Fruit fly (Drosophila melanogaster) whole organism, embryonic: ENCODE data around the gene Nab2.

Experiments used
- ATbp ChIP-seq: fragments of 200-800 bp; sonication (Bioruptor generic); optimal IDR thresholded peaks from 2 replicates; lab custom pipeline; 2017; ENCODE audit warnings: missing biosample characterization, mild to moderate bottlenecking, missing genetic modification characterization, missing genetic modification reagents
- Atf3 ChIP-seq: fragments of 200-800 bp; sonication (Bioruptor generic); optimal IDR thresholded peaks from 3 replicates; lab custom pipeline; 2016; ENCODE audit warnings: missing biosample characterization, missing genetic modification characterization
- CG10209 ChIP-seq: fragments of 200-800 bp; sonication (Bioruptor generic); optimal IDR thresholded peaks from 3 replicates; lab custom pipeline; 2017; ENCODE audit warnings: missing biosample characterization, mild to moderate bottlenecking, missing genetic modification characterization, missing genetic modification reagents
- CG11695 ChIP-seq: fragments of 200-800 bp; sonication (Bioruptor generic); IDR thresholded peaks from 3 replicates; pipeline ENCODE4 v1.3.6; 2022; ENCODE audit warnings: missing biosample characterization, missing genetic modification characterization
- CG11696 ChIP-seq: fragments of 200-800 bp; sonication (Bioruptor generic); IDR thresholded peaks from 2 replicates; pipeline ENCODE4 v1.3.6; 2022; ENCODE audit warnings: missing biosample characterization, missing genetic modification characterization
- CG12769 ChIP-seq: fragments of 200-800 bp; sonication (Bioruptor generic); optimal IDR thresholded peaks from 2 replicates; lab custom pipeline; 2019; ENCODE audit warnings: missing biosample characterization, mild to moderate bottlenecking, missing genetic modification characterization, moderate library complexity
- CG13296 ChIP-seq: fragments of 200-800 bp; sonication (Bioruptor generic); optimal IDR thresholded peaks from 3 replicates; lab custom pipeline; 2018; ENCODE audit warnings: missing biosample characterization, mild to moderate bottlenecking, missing genetic modification characterization
- CG15269 ChIP-seq: fragments of 200-800 bp; sonication (Bioruptor generic); optimal IDR thresholded peaks from 2 replicates; lab custom pipeline; 2018; ENCODE audit warnings: missing biosample characterization, mild to moderate bottlenecking, missing genetic modification characterization, moderate library complexity
- CG1603 ChIP-seq: fragments of 200-800 bp; sonication (Bioruptor generic); optimal IDR thresholded peaks from 2 replicates; lab custom pipeline; 2019; ENCODE audit warnings: missing biosample characterization, mild to moderate bottlenecking, missing genetic modification characterization, moderate library complexity
- CG17802 ChIP-seq: fragments of 200-800 bp; sonication (Bioruptor generic); optimal IDR thresholded peaks from 2 replicates; lab custom pipeline; 2018; ENCODE audit warnings: missing biosample characterization, mild to moderate bottlenecking, missing genetic modification characterization, moderate library complexity
- CG2199 ChIP-seq: fragments of 200-800 bp; sonication (Bioruptor generic); IDR thresholded peaks from 3 replicates; pipeline ENCODE4 v1.3.6; 2022; ENCODE audit warnings: missing biosample characterization, missing genetic modification characterization
- CG2875 ChIP-seq: fragments of 200-800 bp; sonication (Bioruptor generic); optimal IDR thresholded peaks from 2 replicates; lab custom pipeline; 2017; ENCODE audit warnings: missing biosample characterization, mild to moderate bottlenecking, missing genetic modification characterization, missing genetic modification reagents
- CG33557 ChIP-seq: fragments of 200-800 bp; sonication (Bioruptor generic); optimal IDR thresholded peaks from 2 replicates; lab custom pipeline; 2019; ENCODE audit warnings: missing biosample characterization, mild to moderate bottlenecking, missing genetic modification characterization, moderate library complexity
- CG7963 ChIP-seq: fragments of 200-800 bp; sonication (Bioruptor generic); IDR thresholded peaks from 3 replicates; pipeline ENCODE4 v1.3.6; 2022; ENCODE audit warnings: missing biosample characterization, missing genetic modification characterization; ENCODE audit not compliant: partially characterized antibody
- CG8359 ChIP-seq: fragments of 200-800 bp; sonication (Bioruptor generic); optimal IDR thresholded peaks from 2 replicates; lab custom pipeline; 2017; ENCODE audit warnings: missing biosample characterization, mild to moderate bottlenecking, missing genetic modification characterization, borderline replicate concordance
- CG8478 ChIP-seq: fragments of >200 bp; optimal IDR thresholded peaks from 2 replicates; lab custom pipeline; 2018
- CG9797 ChIP-seq: fragments of 200-800 bp; sonication (Bioruptor generic); optimal IDR thresholded peaks from 3 replicates; lab custom pipeline; 2018; ENCODE audit warnings: missing biosample characterization, mild to moderate bottlenecking, missing genetic modification characterization
- CkIIα-i1 ChIP-seq: fragments of 200-800 bp; sonication (Bioruptor generic); IDR thresholded peaks from 2 replicates; pipeline ENCODE4 v1.3.6; 2022; ENCODE audit warnings: missing biosample characterization, missing genetic modification characterization
- D19A ChIP-seq: fragments of 200-800 bp; optimal IDR thresholded peaks from 3 replicates; lab custom pipeline; 2019; ENCODE audit warnings: missing biosample characterization, mild to moderate bottlenecking, missing genetic modification characterization, moderate library complexity
- GATAe ChIP-seq: fragments of 200-800 bp; sonication (Bioruptor generic); conservative IDR thresholded peaks from 2 replicates; pipeline ENCODE4 v1.3.6; 2022; ENCODE audit warnings: missing biosample characterization, missing genetic modification characterization
- Hr78 ChIP-seq, 2 experiments: fragments of 200-800 bp in 1 of 2; fragments of >200 bp in 1 of 2; sonication (Bioruptor generic) in 1 of 2; optimal IDR thresholded peaks; 2 replicates each; lab custom pipeline; 2017 to 2019; ENCODE audit warnings: missing biosample characterization in 2 of 2, missing genetic modification characterization in 2 of 2, mild to moderate bottlenecking in 1 of 2, moderate library complexity in 1 of 2
- Optix ChIP-seq: fragments of 200-800 bp; sonication (Bioruptor generic); IDR thresholded peaks from 3 replicates; pipeline ENCODE4 v1.3.6; 2022; ENCODE audit warnings: missing biosample characterization, missing genetic modification characterization
- ab ChIP-seq: fragments of 200-800 bp; sonication (Bioruptor generic); optimal IDR thresholded peaks from 2 replicates; lab custom pipeline; 2016; ENCODE audit warnings: missing biosample characterization, missing genetic modification characterization
- caup ChIP-seq: fragments of 200-800 bp; sonication (Bioruptor generic); optimal IDR thresholded peaks from 3 replicates; lab custom pipeline; 2017; ENCODE audit warnings: missing biosample characterization, mild to moderate bottlenecking, missing genetic modification characterization, moderate library complexity; ENCODE audit not compliant: severe bottlenecking
- chm ChIP-seq: fragments of 200-800 bp; sonication (Bioruptor generic); IDR thresholded peaks from 2 replicates; pipeline ENCODE4 v1.3.6; 2022; ENCODE audit warnings: missing biosample characterization, missing genetic modification characterization
- ci ChIP-seq: fragments of 200-800 bp; sonication (Bioruptor generic); IDR thresholded peaks from 3 replicates; pipeline ENCODE4 v1.3.6; 2022; ENCODE audit warnings: missing biosample characterization, missing genetic modification characterization
- crol ChIP-seq: fragments of 200-800 bp; sonication (Bioruptor generic); IDR thresholded peaks from 2 replicates; pipeline ENCODE4 v1.3.6; 2022; ENCODE audit warnings: missing biosample characterization, missing genetic modification characterization
- dmrt11E ChIP-seq: fragments of 200-800 bp; sonication (Bioruptor generic); optimal IDR thresholded peaks from 3 replicates; lab custom pipeline; 2018; ENCODE audit warnings: missing biosample characterization, mild to moderate bottlenecking, missing genetic modification characterization, moderate library complexity
- exex ChIP-seq: fragments of 200-800 bp; sonication (Bioruptor generic); optimal IDR thresholded peaks from 4 replicates; lab custom pipeline; 2018; ENCODE audit warnings: missing biosample characterization, mild to moderate bottlenecking, missing genetic modification characterization, moderate library complexity
- grn ChIP-seq: fragments of 200-800 bp; sonication (Bioruptor generic); optimal IDR thresholded peaks from 3 replicates; lab custom pipeline; 2017; ENCODE audit warnings: missing biosample characterization, missing genetic modification characterization
- kni ChIP-seq: fragments of 200-800 bp; sonication (Bioruptor generic); optimal IDR thresholded peaks from 3 replicates; lab custom pipeline; 2017; ENCODE audit warnings: mild to moderate bottlenecking, missing biosample characterization, missing genetic modification reagents, missing genetic modification characterization
- lab ChIP-seq: fragments of 200-800 bp; sonication (Bioruptor generic); optimal IDR thresholded peaks from 3 replicates; lab custom pipeline; 2017; ENCODE audit warnings: missing biosample characterization, missing genetic modification characterization, mild to moderate bottlenecking, moderate library complexity, missing genetic modification reagents
- mirr ChIP-seq: fragments of 200-800 bp; sonication (Bioruptor generic); optimal IDR thresholded peaks from 3 replicates; lab custom pipeline; 2018; ENCODE audit warnings: missing biosample characterization, mild to moderate bottlenecking, missing genetic modification characterization
- pnt ChIP-seq: fragments of 200-800 bp; sonication (Bioruptor generic); optimal IDR thresholded peaks from 3 replicates; lab custom pipeline; 2016; ENCODE audit warnings: missing biosample characterization, missing genetic modification characterization
- sd ChIP-seq: fragments of 200-800 bp; sonication (Bioruptor generic); optimal IDR thresholded peaks from 3 replicates; lab custom pipeline; 2018; ENCODE audit warnings: missing biosample characterization, mild to moderate bottlenecking, missing genetic modification characterization, moderate library complexity
- sna ChIP-seq: fragments of 200-800 bp; sonication (Bioruptor generic); IDR thresholded peaks from 2 replicates; pipeline ENCODE4 v1.3.6; 2022; ENCODE audit warnings: missing biosample characterization, missing genetic modification characterization; ENCODE audit not compliant: partially characterized antibody
- sug ChIP-seq: fragments of 200-800 bp; optimal IDR thresholded peaks from 2 replicates; lab custom pipeline; 2019; ENCODE audit warnings: missing biosample characterization, mild to moderate bottlenecking, missing genetic modification characterization, moderate library complexity
- twi ChIP-seq: fragments of 200-800 bp; optimal IDR thresholded peaks from 2 replicates; lab custom pipeline; 2019; ENCODE audit warnings: missing biosample characterization, mild to moderate bottlenecking, missing genetic modification characterization, moderate library complexity
- vvl ChIP-seq: fragments of 200-800 bp; sonication (Bioruptor generic); IDR thresholded peaks from 2 replicates; pipeline ENCODE4 v1.3.6; 2022; ENCODE audit warnings: missing biosample characterization, missing genetic modification characterization
- wek ChIP-seq: fragments of 200-800 bp; sonication (Bioruptor generic); optimal IDR thresholded peaks from 3 replicates; lab custom pipeline; 2018; ENCODE audit warnings: missing biosample characterization, mild to moderate bottlenecking, missing genetic modification characterization, moderate library complexity

The Nab2 gene

DNA sequence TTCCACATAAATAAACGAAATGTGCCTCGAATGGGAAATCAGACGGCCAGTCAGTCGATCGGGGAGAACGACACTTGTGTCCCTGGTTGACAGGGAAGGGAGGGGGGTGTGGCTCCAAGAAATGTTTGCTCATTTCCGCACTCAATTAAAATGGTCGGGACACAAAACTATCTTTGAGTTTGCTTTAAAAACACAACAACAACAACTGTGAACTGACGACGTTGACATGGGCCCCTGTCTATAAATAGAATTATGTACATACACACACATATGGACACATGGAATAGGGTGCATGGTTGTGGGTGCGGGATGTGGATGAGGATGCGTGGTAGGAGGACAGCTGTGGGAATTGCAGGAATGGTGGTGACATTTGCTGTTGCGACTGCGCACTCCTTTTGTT is 48.2 kb downstream of the Nab2 start (continued):
- no peak for TF ChIP-seq vvl
- no peak for TF ChIP-seq pnt (GFP tag; lab: Kevin White, UChicago)
- TF ChIP-seq chm = 0 out of 2 replicates have a peak, but pooled peaks have one; percentile 40
- 0 out of 2 replicates have a peak, but pooled peaks have one; percentile 10 for TF ChIP-seq CG11696 (GFP tag; lab: Robert Waterston, UW)
- TF ChIP-seq CG8478 (lab: Kevin White, UChicago) = peak; percentile 2
- TF ChIP-seq D19A (tag; lab: Kevin White, UChicago) = peak; percentile 39
- TF ChIP-seq CG11695 (GFP tag; lab: Robert Waterston, UW) = no peak
- TF ChIP-seq crol = peak; percentile 78
- no peak for TF ChIP-seq sna (GFP tag; lab: Robert Waterston, UW)
- TF ChIP-seq CG33557 (GFP tag; lab: Kevin White, UChicago) = peak; percentile 58
- peak; percentile 37 for TF ChIP-seq dmrt11E (tag; lab: Kevin White, UChicago)
- TF ChIP-seq kni (GFP tag; lab: Kevin White, UChicago) = peak; percentile 73
- no peak for TF ChIP-seq Atf3
- peak; percentile 95 for TF ChIP-seq twi (tag; lab: Kevin White, UChicago)
- TF ChIP-seq CG8359 (GFP tag; lab: Kevin White, UChicago) = no peak
- no peak for TF ChIP-seq CG17802 (tag; lab: Kevin White, UChicago)
- no peak for TF ChIP-seq CG2875 (GFP tag; lab: Kevin White, UChicago)
- no peak for TF ChIP-seq Optix (GFP tag; lab: Robert Waterston, UW)
- TF ChIP-seq CG7963 (GFP tag; lab: Robert Waterston, UW) = no peak
- peak; percentile 18 for TF ChIP-seq CG10209 (GFP tag; lab: Kevin White, UChicago)

DNA sequence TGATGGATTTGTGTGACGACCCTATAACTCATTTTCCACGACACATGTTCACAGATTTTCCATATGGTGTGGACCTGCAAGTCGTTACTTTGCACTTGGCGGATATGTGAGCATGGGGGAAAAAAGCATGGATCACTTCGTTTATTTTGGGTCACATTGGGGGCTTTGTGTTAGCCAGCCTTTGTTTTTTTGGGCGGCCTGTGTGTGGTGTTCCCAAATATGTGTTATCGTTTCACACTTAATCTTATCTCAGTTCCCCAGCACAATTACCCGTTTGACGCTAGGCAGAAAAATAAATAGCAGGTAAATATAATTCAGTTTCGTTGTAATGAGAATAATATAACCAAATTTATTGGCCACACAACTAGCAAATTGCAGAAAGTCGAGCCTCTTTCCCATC is 49.9 kb downstream of the Nab2 start:
- TF ChIP-seq GATAe (peak; percentile 47; the same call in 1 of the 2 replicates), grn (GFP tag; lab: Kevin White, UChicago) (peak; percentile 31), ab (no peak), wek (GFP tag; lab: Kevin White, UChicago) (peak; percentile 40), exex (peak; percentile 85), ATbp (peak; percentile 5), CG15269 (tag; lab: Kevin White, UChicago) (peak; percentile 1), pnt (GFP tag; lab: Kevin White, UChicago) (no peak), CG9797 (GFP tag; lab: Kevin White, UChicago) (no peak), sug (tag; lab: Kevin White, UChicago) (peak; percentile 54), ci (peak; percentile 61; the same call in 1 of the 3 replicates), CG2199 (GFP tag; lab: Robert Waterston, UW) (no peak), sd (tag; lab: Kevin White, UChicago) (peak; percentile 51), CG12769 (tag; lab: Kevin White, UChicago) (peak; percentile 13), mirr (peak; percentile 37), CG1603 (tag; lab: Kevin White, UChicago) (no peak), caup (GFP tag; lab: Kevin White, UChicago) (peak; percentile 5), lab (peak; percentile 50), CkIIα-i1 (GFP tag; lab: Robert Waterston, UW) (no peak), twi (tag; lab: Kevin White, UChicago) (peak; percentile 99), Hr78 (GFP tag; optimal IDR thresholded peaks at IDR 0.05; lab: Kevin White, UChicago) (peak in 1 of 2 experiments; percentile 1), CG13296 (GFP tag; lab: Kevin White, UChicago) (peak; percentile 17)
